Fruit fly (Drosophila melanogaster) whole organism, embryonic: Measurements from ENCODE around the gene jus.

Source experiments
- Adf1 ChIP-seq: fragments of 200-800 bp; sonication (Bioruptor generic); IDR thresholded peaks from 2 replicates; pipeline ENCODE4 v1.3.6; 2022; ENCODE audit warnings: missing biosample characterization, missing genetic modification characterization
- CG10565 ChIP-seq: fragments of 200-800 bp; sonication (Bioruptor generic); optimal IDR thresholded peaks from 3 replicates; lab custom pipeline; 2016; ENCODE audit warnings: missing biosample characterization, mild to moderate bottlenecking, missing genetic modification characterization
- CG11085 ChIP-seq: fragments of 200-800 bp; sonication (Bioruptor generic); IDR thresholded peaks from 2 replicates; pipeline ENCODE4 v1.3.6; 2022; ENCODE audit warnings: missing biosample characterization, missing genetic modification characterization
- CG11456 ChIP-seq: fragments of 200-800 bp; sonication (Bioruptor generic); IDR thresholded peaks from 3 replicates; pipeline ENCODE4 v1.3.6; 2022; ENCODE audit warnings: missing biosample characterization, missing genetic modification characterization
- CG12071 ChIP-seq: fragments of 200-800 bp; sonication (Bioruptor generic); optimal IDR thresholded peaks from 3 replicates; lab custom pipeline; 2018; ENCODE audit warnings: missing biosample characterization, mild to moderate bottlenecking, missing genetic modification characterization
- CG12942 ChIP-seq: fragments of 200-800 bp; sonication (Bioruptor generic); optimal IDR thresholded peaks from 3 replicates; lab custom pipeline; 2016; ENCODE audit warnings: missing biosample characterization, missing genetic modification characterization
- CG3281 ChIP-seq: fragments of 200-800 bp; sonication (Bioruptor generic); optimal IDR thresholded peaks from 3 replicates; lab custom pipeline; 2017; ENCODE audit warnings: missing biosample characterization, mild to moderate bottlenecking, missing genetic modification characterization
- CG4328 ChIP-seq: fragments of 200-800 bp; sonication (Bioruptor generic); optimal IDR thresholded peaks from 3 replicates; lab custom pipeline; 2017; ENCODE audit warnings: missing biosample characterization, missing genetic modification reagents, missing genetic modification characterization
- CG4730 ChIP-seq: fragments of 200-800 bp; sonication (Bioruptor generic); IDR thresholded peaks from 2 replicates; pipeline ENCODE4 v1.3.6; 2022; ENCODE audit warnings: missing biosample characterization, missing genetic modification characterization
- CG6689 ChIP-seq: fragments of 200-800 bp; sonication (Bioruptor generic); IDR thresholded peaks from 2 replicates; pipeline ENCODE4 v1.3.6; 2022; ENCODE audit warnings: missing biosample characterization, missing genetic modification characterization
- CG7556 ChIP-seq: fragments of 200-800 bp; sonication (Bioruptor generic); optimal IDR thresholded peaks from 2 replicates; lab custom pipeline; 2017; ENCODE audit warnings: missing biosample characterization, mild to moderate bottlenecking, missing genetic modification characterization
- CG7839 ChIP-seq: fragments of 200-800 bp; sonication (Bioruptor generic); optimal IDR thresholded peaks from 3 replicates; lab custom pipeline; 2018; ENCODE audit warnings: missing biosample characterization, mild to moderate bottlenecking, missing genetic modification characterization, moderate library complexity
- CG8281 ChIP-seq: fragments of 200-800 bp; sonication (Bioruptor generic); optimal IDR thresholded peaks from 2 replicates; lab custom pipeline; 2018; ENCODE audit warnings: missing biosample characterization, mild to moderate bottlenecking, missing genetic modification characterization, moderate library complexity
- CG8290 ChIP-seq, 3 experiments: fragments of 200-800 bp; sonication (Bioruptor generic); optimal IDR thresholded peaks; 2 replicates each; lab custom pipeline; 2016 to 2019; ENCODE audit warnings: missing biosample characterization in 3 of 3, missing genetic modification characterization in 3 of 3, mild to moderate bottlenecking in 2 of 3, moderate library complexity in 1 of 3
- CG8944 ChIP-seq: fragments of 200-800 bp; sonication (Bioruptor generic); optimal IDR thresholded peaks from 3 replicates; lab custom pipeline; 2016; ENCODE audit warnings: missing biosample characterization, missing genetic modification characterization
- CG9215 ChIP-seq: fragments of 200-800 bp; sonication (Bioruptor generic); IDR thresholded peaks from 2 replicates; pipeline ENCODE4 v1.3.6; 2022; ENCODE audit warnings: missing biosample characterization, missing genetic modification characterization
- CTCF ChIP-seq: fragments of 200-800 bp; sonication (Bioruptor generic); optimal IDR thresholded peaks from 2 replicates; lab custom pipeline; 2017; ENCODE audit warnings: missing biosample characterization, mild to moderate bottlenecking, missing genetic modification characterization, moderate library complexity
- CkIIα-i1 ChIP-seq: fragments of 200-800 bp; sonication (Bioruptor generic); IDR thresholded peaks from 2 replicates; pipeline ENCODE4 v1.3.6; 2022; ENCODE audit warnings: missing biosample characterization, missing genetic modification characterization
- E2f1 ChIP-seq: fragments of 200-800 bp; sonication (Bioruptor generic); IDR thresholded peaks from 2 replicates; pipeline ENCODE4 v1.3.6; 2022; ENCODE audit warnings: missing biosample characterization, missing genetic modification characterization
- Eip74EF ChIP-seq, 2 experiments: fragments of 200-800 bp in 1 of 2; fragments of >200 bp in 1 of 2; sonication (Bioruptor generic) in 1 of 2; optimal IDR thresholded peaks; 2 replicates each; lab custom pipeline; 2017 to 2019; ENCODE audit warnings: missing biosample characterization in 2 of 2, missing genetic modification characterization in 2 of 2, mild to moderate bottlenecking in 1 of 2, moderate library complexity in 1 of 2
- Ets65A ChIP-seq: fragments of 200-800 bp; sonication (Bioruptor generic); peaks from one replicate; lab custom pipeline; 2016; ENCODE audit warnings: missing biosample characterization, missing genetic modification characterization
- Fer1 ChIP-seq: fragments of 200-800 bp; sonication (Bioruptor generic); optimal IDR thresholded peaks from 2 replicates; lab custom pipeline; 2017; ENCODE audit warnings: missing biosample characterization, mild to moderate bottlenecking, missing genetic modification characterization
- GATAe ChIP-seq: fragments of 200-800 bp; sonication (Bioruptor generic); conservative IDR thresholded peaks from 2 replicates; pipeline ENCODE4 v1.3.6; 2022; ENCODE audit warnings: missing biosample characterization, missing genetic modification characterization
- H2.0 ChIP-seq: fragments of 200-800 bp; sonication (Bioruptor generic); IDR thresholded peaks from 2 replicates; pipeline ENCODE4 v1.3.6; 2022; ENCODE audit warnings: missing biosample characterization, missing genetic modification characterization
- Lpt ChIP-seq: fragments of >200 bp; optimal IDR thresholded peaks from 2 replicates; lab custom pipeline; 2018; ENCODE audit warnings: missing biosample characterization, missing genetic modification characterization
- Mrtf ChIP-seq: fragments of 200-800 bp; sonication (Bioruptor generic); IDR thresholded peaks from 3 replicates; pipeline ENCODE4 v1.3.6; 2022; ENCODE audit warnings: missing biosample characterization, missing genetic modification characterization
- NFAT ChIP-seq: fragments of 200-800 bp; sonication (Bioruptor generic); IDR thresholded peaks from 2 replicates; pipeline ENCODE4 v1.3.6; 2022; ENCODE audit warnings: missing biosample characterization, missing genetic modification characterization
- Nf-YA ChIP-seq: fragments of 200-800 bp; sonication (Bioruptor generic); IDR thresholded peaks from 2 replicates; pipeline ENCODE4 v1.3.6; 2022; ENCODE audit warnings: missing biosample characterization, missing genetic modification characterization
- Nf-YC ChIP-seq: fragments of 200-800 bp; optimal IDR thresholded peaks from 3 replicates; lab custom pipeline; 2019; ENCODE audit warnings: missing biosample characterization, mild to moderate bottlenecking, missing genetic modification characterization, moderate library complexity
- Optix ChIP-seq: fragments of 200-800 bp; sonication (Bioruptor generic); IDR thresholded peaks from 3 replicates; pipeline ENCODE4 v1.3.6; 2022; ENCODE audit warnings: missing biosample characterization, missing genetic modification characterization
- Ptx1 ChIP-seq: fragments of 200-800 bp; sonication (Bioruptor generic); IDR thresholded peaks from 2 replicates; pipeline ENCODE4 v1.3.6; 2022; ENCODE audit warnings: missing biosample characterization, missing genetic modification characterization
- Rfx ChIP-seq: fragments of 200-800 bp; sonication (Bioruptor generic); IDR thresholded peaks from 2 replicates; pipeline ENCODE4 v1.3.6; 2022; ENCODE audit warnings: missing biosample characterization, missing genetic modification characterization
- Ssrp ChIP-seq: fragments of 200-800 bp; sonication (Bioruptor generic); optimal IDR thresholded peaks from 2 replicates; lab custom pipeline; 2018; ENCODE audit warnings: missing biosample characterization, mild to moderate bottlenecking, missing genetic modification characterization, moderate library complexity
- corto ChIP-seq: fragments of 200-800 bp; sonication (Bioruptor generic); optimal IDR thresholded peaks from 2 replicates; lab custom pipeline; 2016; ENCODE audit warnings: missing biosample characterization, mild to moderate bottlenecking, missing genetic modification characterization, moderate library complexity
- crol ChIP-seq: fragments of 200-800 bp; sonication (Bioruptor generic); IDR thresholded peaks from 2 replicates; pipeline ENCODE4 v1.3.6; 2022; ENCODE audit warnings: missing biosample characterization, missing genetic modification characterization
- dmrt99B ChIP-seq: fragments of 200-800 bp; sonication (Bioruptor generic); optimal IDR thresholded peaks from 2 replicates; lab custom pipeline; 2018; ENCODE audit warnings: missing biosample characterization, mild to moderate bottlenecking, missing genetic modification characterization, moderate library complexity
- gcm2 ChIP-seq: fragments of 200-800 bp; sonication (Bioruptor generic); optimal IDR thresholded peaks from 2 replicates; lab custom pipeline; 2016; ENCODE audit warnings: missing biosample characterization, missing genetic modification characterization
- grau ChIP-seq: fragments of 200-800 bp; optimal IDR thresholded peaks from 3 replicates; lab custom pipeline; 2019; ENCODE audit warnings: missing biosample characterization, mild to moderate bottlenecking, missing genetic modification characterization, moderate library complexity
- gsb-n ChIP-seq: fragments of 200-800 bp; sonication (Bioruptor generic); optimal IDR thresholded peaks from 3 replicates; lab custom pipeline; 2018; ENCODE audit warnings: missing biosample characterization, mild to moderate bottlenecking, missing genetic modification characterization
- hkb ChIP-seq, 2 experiments: fragments of 200-800 bp in 1 of 2; fragments of >200 bp in 1 of 2; sonication (Bioruptor generic) in 1 of 2; IDR thresholded peaks in 1 of 2; optimal IDR thresholded peaks in 1 of 2; 2 replicates each; pipeline versions ENCODE4 v1.3.6 to Lab custom; 2017 to 2022; ENCODE audit warnings: missing biosample characterization in 1 of 2, missing genetic modification characterization in 1 of 2
- lab ChIP-seq: fragments of 200-800 bp; sonication (Bioruptor generic); optimal IDR thresholded peaks from 3 replicates; lab custom pipeline; 2017; ENCODE audit warnings: missing biosample characterization, missing genetic modification characterization, mild to moderate bottlenecking, moderate library complexity, missing genetic modification reagents
- oc ChIP-seq: fragments of 200-800 bp; sonication (Bioruptor generic); optimal IDR thresholded peaks from 2 replicates; lab custom pipeline; 2018; ENCODE audit warnings: missing biosample characterization, mild to moderate bottlenecking, missing genetic modification characterization, moderate library complexity
- scrt ChIP-seq: fragments of 200-800 bp; sonication (Bioruptor generic); optimal IDR thresholded peaks from 2 replicates; lab custom pipeline; 2018; ENCODE audit warnings: missing biosample characterization, mild to moderate bottlenecking, missing genetic modification characterization, moderate library complexity
- seq ChIP-seq: fragments of 200-800 bp; sonication (Bioruptor generic); IDR thresholded peaks from 2 replicates; pipeline ENCODE4 v1.3.6; 2022; ENCODE audit warnings: missing biosample characterization, missing genetic modification characterization
- sisA ChIP-seq: fragments of 200-800 bp; sonication (Bioruptor generic); IDR thresholded peaks from 2 replicates; pipeline ENCODE4 v1.3.6; 2022; ENCODE audit warnings: missing biosample characterization, missing genetic modification characterization
- ssp ChIP-seq: fragments of 200-800 bp; sonication (Bioruptor generic); IDR thresholded peaks from 2 replicates; pipeline ENCODE4 v1.3.6; 2022; ENCODE audit warnings: missing biosample characterization, missing genetic modification characterization
- tap ChIP-seq: fragments of 200-800 bp; optimal IDR thresholded peaks from 3 replicates; lab custom pipeline; 2019; ENCODE audit warnings: missing biosample characterization, mild to moderate bottlenecking, missing genetic modification characterization, moderate library complexity
- tgo ChIP-seq: fragments of 200-800 bp; sonication (Bioruptor generic); IDR thresholded peaks from 3 replicates; pipeline ENCODE4 v1.3.6; 2022; ENCODE audit warnings: missing biosample characterization, missing genetic modification characterization
- zen ChIP-seq: fragments of 200-800 bp; sonication (Bioruptor generic); optimal IDR thresholded peaks from 3 replicates; lab custom pipeline; 2018; ENCODE audit warnings: missing biosample characterization, mild to moderate bottlenecking, missing genetic modification characterization, moderate library complexity
- zfh1 ChIP-seq: fragments of 200-800 bp; sonication (Bioruptor generic); IDR thresholded peaks from 3 replicates; pipeline ENCODE4 v1.3.6; 2022; ENCODE audit warnings: missing biosample characterization, missing genetic modification characterization

The jus gene

dm6 chr3R:29207012-29207656, 12.3 kb upstream of the jus start (continued):
- TF ChIP-seq oc (tag; lab: Kevin White, UChicago) (no peak), zen (tag; lab: Kevin White, UChicago) (peak; percentile 3), CG6689 (GFP tag; lab: Robert Waterston, UW) (peak; percentile 62; the same call in 1 of the 2 replicates), CG9215 (GFP tag; lab: Robert Waterston, UW) (peak; percentile 43; the same call in 1 of the 2 replicates), scrt (GFP tag; lab: Kevin White, UChicago) (peak; percentile 2), gcm2 (GFP tag; lab: Kevin White, UChicago) (no peak), tap (peak; percentile 56), Mrtf (GFP tag; lab: Robert Waterston, UW) (peak; percentile 78), ssp (GFP tag; lab: Robert Waterston, UW) (peak; percentile 52; the same call in 1 of the 2 replicates), Eip74EF (GFP tag; optimal IDR thresholded peaks at IDR 0.05; lab: Kevin White, UChicago) (no peak), Adf1 (GFP tag; lab: Robert Waterston, UW) (0 out of 2 replicates have a peak, but pooled peaks have one; percentile 33), Ssrp (peak; percentile 51), CTCF (GFP tag; lab: Kevin White, UChicago) (peak; percentile 3), Optix (peak; percentile 28; the same call in 1 of the 3 replicates), lab (GFP tag; lab: Kevin White, UChicago) (peak; percentile 70), CG11456 (peak; percentile 74), Nf-YC (peak; percentile 39), CG12942 (GFP tag; lab: Kevin White, UChicago) (peak; percentile 26), Lpt (no peak), CG10565 (no peak), dmrt99B (tag; lab: Kevin White, UChicago) (peak; percentile 73), grau (tag; lab: Kevin White, UChicago) (peak; percentile 91), corto (GFP tag; lab: Kevin White, UChicago) (no peak), CG4328 (GFP tag; lab: Kevin White, UChicago) (peak; percentile 3), Nf-YA (GFP tag; lab: Robert Waterston, UW) (0 out of 2 replicates have a peak, but pooled peaks have one; percentile 12), crol (GFP tag; lab: Robert Waterston, UW) (peak; percentile 44), gsb-n (tag; lab: Kevin White, UChicago) (peak; percentile 42), Ptx1 (GFP tag; lab: Robert Waterston, UW) (peak; percentile 82), CG7839 (peak; percentile 70), Fer1 (GFP tag; lab: Kevin White, UChicago) (peak; percentile 63), CG3281 (GFP tag; lab: Kevin White, UChicago) (peak; percentile 59), CG7556 (GFP tag; lab: Kevin White, UChicago) (peak; percentile 16), NFAT (GFP tag; lab: Robert Waterston, UW) (0 out of 2 replicates have a peak, but pooled peaks have one; percentile 26), CkIIα-i1 (GFP tag; lab: Robert Waterston, UW) (no peak), seq (GFP tag; lab: Robert Waterston, UW) (peak; percentile 69; the same call in 1 of the 2 replicates), GATAe (no peak), Rfx (peak; percentile 82), H2.0 (GFP tag; lab: Robert Waterston, UW) (peak; percentile 79), CG8281 (peak; percentile 13), zfh1 (GFP tag; lab: Robert Waterston, UW) (peak; percentile 79), CG4730 (GFP tag; lab: Robert Waterston, UW) (peak; percentile 69), E2f1 (GFP tag; lab: Robert Waterston, UW) (peak; percentile 62), CG8944 (no peak), Ets65A (GFP tag; lab: Kevin White, UChicago) (peak; percentile 85), hkb (optimal IDR thresholded peaks at IDR 0.05; lab: Kevin White, UChicago) (no peak), hkb (GFP tag; IDR thresholded peaks at IDR 0.05; lab: Robert Waterston, UW) (peak; percentile 74), sisA (GFP tag; lab: Robert Waterston, UW) (peak; percentile 67), CG12071 (GFP tag; lab: Kevin White, UChicago) (peak; percentile 40), tgo (peak; percentile 81), CG11085 (GFP tag; lab: Robert Waterston, UW) (peak; percentile 63), CG8290 (GFP tag; optimal IDR thresholded peaks at IDR 0.05; lab: Kevin White, UChicago) (no peak), CG8290 (tag; optimal IDR thresholded peaks at IDR 0.05; lab: Kevin White, UChicago) (peak in 1 of 2 experiments; percentile 13)
